Fruit fly (Drosophila melanogaster): ENCODE measurements around the gene CG5823.

Gene CG5823

dm6 chr3R:17540497-17540822 is 6.1 kb upstream of the CG5823 start:
- TF ChIP-seq h (optimal IDR thresholded peaks at IDR 0.05), result no peak
- no peak for TF ChIP-seq ttk (optimal IDR thresholded peaks at IDR 0.05)
- TF ChIP-seq Myc (optimal IDR thresholded peaks at IDR 0.05), result no peak
- no peak for TF ChIP-seq Sin3A (optimal IDR thresholded peaks at IDR 0.05)
- no peak for TF ChIP-seq psq (optimal IDR thresholded peaks at IDR 0.05)
- TF ChIP-seq insv (optimal IDR thresholded peaks at IDR 0.05), result no peak

dm6 chr3R:17539789-17540496 is 5.6 kb upstream of the CG5823 start, which contains the start of gene SF1:
Gene SF1 (plus strand): TSS chr3R:17540421.
- TF ChIP-seq insv (optimal IDR thresholded peaks at IDR 0.05), result no peak

- TF ChIP-seq h (optimal IDR thresholded peaks at IDR 0.05) (no peak), psq (optimal IDR thresholded peaks at IDR 0.05) (no peak), Sin3A (optimal IDR thresholded peaks at IDR 0.05) (no peak)
Observed at dm6 chr3R:17536594-17537158, 2.3 kb upstream of the CG5823 start.

- no peak for TF ChIP-seq h (optimal IDR thresholded peaks at IDR 0.05)
- TF ChIP-seq Sin3A (optimal IDR thresholded peaks at IDR 0.05), result no peak
- TF ChIP-seq psq (optimal IDR thresholded peaks at IDR 0.05), result no peak
- no peak for TF ChIP-seq insv (optimal IDR thresholded peaks at IDR 0.05)
- TF ChIP-seq ttk (optimal IDR thresholded peaks at IDR 0.05), result no peak
- TF ChIP-seq Myc (optimal IDR thresholded peaks at IDR 0.05), result no peak
Observed at dm6 chr3R:17535106-17535764, 848 bp upstream of the CG5823 start.

dm6 chr3R:17530400-17530799 is 4.0 kb downstream of the CG5823 start:
- TF ChIP-seq Sin3A (optimal IDR thresholded peaks at IDR 0.05) (no peak), Myc (optimal IDR thresholded peaks at IDR 0.05) (no peak), ttk (optimal IDR thresholded peaks at IDR 0.05) (no peak), h (optimal IDR thresholded peaks at IDR 0.05) (no peak), psq (optimal IDR thresholded peaks at IDR 0.05) (no peak), insv (optimal IDR thresholded peaks at IDR 0.05) (no peak)

DNA sequence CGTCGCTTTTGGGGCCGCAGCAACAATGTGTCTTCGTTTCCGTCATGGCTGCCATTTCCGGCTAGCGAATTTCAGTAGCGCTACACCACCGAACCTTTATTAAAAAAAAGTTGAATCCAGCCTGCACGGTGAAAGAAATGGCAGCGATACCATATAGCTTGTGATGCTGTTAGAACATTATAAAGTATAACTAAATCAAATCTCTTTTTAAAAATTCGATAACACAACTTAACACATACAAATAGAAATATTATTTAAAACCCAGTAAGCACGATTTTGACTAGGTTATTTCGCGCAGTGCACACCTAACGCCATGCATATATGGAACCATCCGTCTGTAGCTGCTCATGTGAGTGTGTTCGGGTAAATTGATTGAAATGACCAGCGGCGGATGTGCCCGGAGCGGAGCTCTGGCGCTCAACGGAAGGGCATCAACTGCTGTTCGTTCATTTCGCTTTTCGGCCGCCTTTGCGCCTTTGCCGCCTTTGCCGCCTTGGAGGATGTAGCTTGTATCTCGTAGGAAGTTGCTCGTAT is 8.3 kb downstream of the CG5823 start:
- no peak for TF ChIP-seq Sin3A (optimal IDR thresholded peaks at IDR 0.05)
- no peak for TF ChIP-seq h (optimal IDR thresholded peaks at IDR 0.05)
- no peak for TF ChIP-seq insv (optimal IDR thresholded peaks at IDR 0.05)
- no peak for TF ChIP-seq ttk (optimal IDR thresholded peaks at IDR 0.05)
- TF ChIP-seq psq (optimal IDR thresholded peaks at IDR 0.05), result no peak
- no peak for TF ChIP-seq Myc (optimal IDR thresholded peaks at IDR 0.05)

DNA sequence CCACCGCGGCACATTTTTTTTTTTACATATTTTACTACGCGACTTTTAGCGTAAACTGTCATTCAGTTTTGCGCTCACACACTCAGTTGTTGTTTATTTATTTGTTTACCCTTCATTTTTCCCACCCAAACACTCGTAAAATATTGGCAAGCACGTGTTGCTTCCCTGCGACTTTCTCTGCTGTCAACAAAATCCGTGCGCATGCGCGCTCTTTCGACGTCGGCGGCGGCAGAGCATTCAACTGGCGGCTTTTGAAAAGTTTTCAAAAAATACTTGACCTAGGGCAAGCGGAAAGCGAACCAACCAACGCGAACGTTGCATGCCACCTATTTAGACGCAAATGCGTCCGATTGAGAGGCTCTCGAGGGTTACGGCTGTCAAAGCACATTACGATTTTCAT is 27.6 kb downstream of the CG5823 start:
- TF ChIP-seq ttk (optimal IDR thresholded peaks at IDR 0.05) (no peak), h (optimal IDR thresholded peaks at IDR 0.05) (no peak), insv (optimal IDR thresholded peaks at IDR 0.05) (no peak), psq (optimal IDR thresholded peaks at IDR 0.05) (no peak), Myc (optimal IDR thresholded peaks at IDR 0.05) (no peak), Sin3A (optimal IDR thresholded peaks at IDR 0.05) (no peak)

dm6 chr3R:17505599-17505998 is 28.8 kb downstream of the CG5823 start, which contains the start of gene Dscam3:
Gene Dscam3 (minus strand): TSS chr3R:17505667.
- TF ChIP-seq insv (optimal IDR thresholded peaks at IDR 0.05) (no peak), Sin3A (optimal IDR thresholded peaks at IDR 0.05) (no peak), h (optimal IDR thresholded peaks at IDR 0.05) (no peak), psq (optimal IDR thresholded peaks at IDR 0.05) (no peak), ttk (optimal IDR thresholded peaks at IDR 0.05) (no peak), Myc (optimal IDR thresholded peaks at IDR 0.05) (no peak)

- TF ChIP-seq h (optimal IDR thresholded peaks at IDR 0.05) (no peak), Myc (optimal IDR thresholded peaks at IDR 0.05) (no peak), psq (optimal IDR thresholded peaks at IDR 0.05) (no peak), ttk (optimal IDR thresholded peaks at IDR 0.05) (no peak)
Observed at dm6 chr3R:17502862-17503261, 31.5 kb downstream of the CG5823 start.

- TF ChIP-seq insv (optimal IDR thresholded peaks at IDR 0.05), result no peak
- TF ChIP-seq Myc (optimal IDR thresholded peaks at IDR 0.05), result no peak
- TF ChIP-seq ttk (optimal IDR thresholded peaks at IDR 0.05), result no peak
- no peak for TF ChIP-seq Sin3A (optimal IDR thresholded peaks at IDR 0.05)
- no peak for TF ChIP-seq h (optimal IDR thresholded peaks at IDR 0.05)
- no peak for TF ChIP-seq psq (optimal IDR thresholded peaks at IDR 0.05)
Observed at dm6 chr3R:17501108-17501507, 33.3 kb downstream of the CG5823 start.

dm6 chr3R:17492071-17492470 is 42.3 kb downstream of the CG5823 start:
- TF ChIP-seq ttk (optimal IDR thresholded peaks at IDR 0.05), result no peak
- TF ChIP-seq insv (optimal IDR thresholded peaks at IDR 0.05), result no peak
- no peak for TF ChIP-seq Sin3A (optimal IDR thresholded peaks at IDR 0.05)
- TF ChIP-seq psq (optimal IDR thresholded peaks at IDR 0.05), result no peak
- no peak for TF ChIP-seq h (optimal IDR thresholded peaks at IDR 0.05)
- TF ChIP-seq Myc (optimal IDR thresholded peaks at IDR 0.05), result no peak
